Worm (Caenorhabditis elegans) whole organism, L2 larva: Measurements from ENCODE around the gene clec-32.

Source experiments
- unc-39 ChIP-seq: fragments of 150-350 bp; optimal IDR thresholded peaks from 2 replicates; lab custom pipeline; 2014; ENCODE audit warnings: missing biosample characterization, missing genetic modification characterization
- zag-1 ChIP-seq: fragments of 150-350 bp; optimal IDR thresholded peaks from 2 replicates; lab custom pipeline; 2014; ENCODE audit warnings: missing biosample characterization, missing genetic modification characterization
- ztf-11 ChIP-seq: sonication (generic microtip); optimal IDR thresholded peaks from 2 replicates; lab custom pipeline; 2017; ENCODE audit warnings: missing biosample characterization, missing genetic modification characterization

DNA sequence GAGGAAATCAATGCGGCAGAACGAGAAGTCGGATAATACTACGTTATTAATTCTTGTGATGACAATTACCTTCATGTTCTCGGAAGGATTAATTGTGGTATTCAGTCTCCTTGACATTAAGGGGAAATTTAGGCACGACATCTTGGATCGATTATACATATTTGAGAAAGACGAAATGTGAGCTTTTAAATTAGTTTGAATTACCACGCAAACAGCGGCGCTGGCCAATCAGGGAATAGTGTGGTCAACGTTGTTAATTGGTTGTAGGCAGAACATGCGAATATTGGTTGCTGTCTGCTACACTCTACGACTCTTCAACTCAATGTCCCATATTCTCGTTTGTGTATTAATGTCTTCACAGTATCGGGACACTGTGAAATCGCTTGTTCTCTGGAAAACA, 13.3 kb upstream of the clec-32 start, which contains the start of gene F49A5.10:
- TF ChIP-seq ztf-11 (tag; lab: Kevin White, UChicago) (no peak), unc-39 (tag; lab: Kevin White, UChicago) (no peak), zag-1 (tag; lab: Kevin White, UChicago) (no peak)
